Fruit fly (Drosophila melanogaster) whole organism: ENCODE data around the gene schuy.

Experiments used
- CG8478 ChIP-seq: fragments of >200 bp; optimal IDR thresholded peaks from 2 replicates; lab custom pipeline; 2018; ENCODE audit warnings: inconsistent platforms
- Dll ChIP-seq: fragments of >200 bp; optimal IDR thresholded peaks from 2 replicates; lab custom pipeline; 2017
- EcR ChIP-seq, 2 experiments: fragments of >200 bp; optimal IDR thresholded peaks; 2 replicates each; lab custom pipeline; 2017; ENCODE audit warnings: missing biosample characterization in 2 of 2, missing genetic modification characterization in 2 of 2, missing genetic modification reagents in 2 of 2
- psq ChIP-seq: fragments of >200 bp; optimal IDR thresholded peaks from 2 replicates; lab custom pipeline; 2017
- usp ChIP-seq: fragments of >200 bp; optimal IDR thresholded peaks from 2 replicates; lab custom pipeline; 2017; ENCODE audit warnings: missing biosample characterization, missing genetic modification characterization, mixed read lengths

- TF ChIP-seq usp (GFP tag; lab: Kevin White, UChicago): no peak
- TF ChIP-seq psq (lab: Kevin White, UChicago): no peak
- TF ChIP-seq Dll: no peak
- TF ChIP-seq EcR (GFP tag; optimal IDR thresholded peaks at IDR 0.05; lab: Kevin White, UChicago): no peak
- TF ChIP-seq CG8478 (lab: Kevin White, UChicago): no peak
Measured at dm6 chr3L:19968725-19969598, 16.9 kb upstream of the schuy start.
